Worm (Caenorhabditis elegans): Measurements from ENCODE around the gene srt-56.
"Not testable (repeated sequence)": the region's sequence is repeated elsewhere in the genome, so short reads cannot be mapped to it uniquely, and the experiment has no call there.

The srt-56 gene

ce11 chrV:3106785-3107184 is 14.9 kb downstream of the srt-56 start:
- TF ChIP-seq dao-5 (tag; optimal IDR thresholded peaks at IDR 0.05): no peak
- TF ChIP-seq him-1 (tag; optimal IDR thresholded peaks at IDR 0.05): no peak
- TF ChIP-seq W03F9.2 (tag; optimal IDR thresholded peaks at IDR 0.05): no peak

ce11 chrV:3105810-3106209 is 15.8 kb downstream of the srt-56 start, which contains the start of gene str-69:
Gene str-69 (minus strand): TSS chrV:3105910.
- TF ChIP-seq dao-5 (tag; optimal IDR thresholded peaks at IDR 0.05) (no peak), him-1 (tag; optimal IDR thresholded peaks at IDR 0.05) (no peak), W03F9.2 (tag; optimal IDR thresholded peaks at IDR 0.05) (no peak)

ce11 chrV:3104134-3104533 is 17.5 kb downstream of the srt-56 start, which contains the start of gene str-66:
Gene str-66 (minus strand): TSS chrV:3104234.
- TF ChIP-seq him-1 (tag; optimal IDR thresholded peaks at IDR 0.05) (no peak), dao-5 (tag; optimal IDR thresholded peaks at IDR 0.05) (no peak), W03F9.2 (tag; optimal IDR thresholded peaks at IDR 0.05) (no peak)

ce11 chrV:3102049-3102448 is 19.6 kb downstream of the srt-56 start, which contains the start of gene Y73C8C.4:
Gene Y73C8C.4 (minus strand): TSS chrV:3102149.
- not testable (repeated sequence) for TF ChIP-seq him-1, W03F9.2, dao-5 (tag; optimal IDR thresholded peaks at IDR 0.05)

- TF ChIP-seq dao-5 (tag; optimal IDR thresholded peaks at IDR 0.05): no peak
- no peak for TF ChIP-seq him-1 (tag; optimal IDR thresholded peaks at IDR 0.05)
- TF ChIP-seq W03F9.2 (tag; optimal IDR thresholded peaks at IDR 0.05): no peak
Observed at ce11 chrV:3100527-3100926, 21.1 kb downstream of the srt-56 start.

- TF ChIP-seq dao-5 (tag; optimal IDR thresholded peaks at IDR 0.05) (no peak), him-1 (tag; optimal IDR thresholded peaks at IDR 0.05) (no peak), W03F9.2 (tag; optimal IDR thresholded peaks at IDR 0.05) (no peak)
Observed at ce11 chrV:3094351-3094750, 27.3 kb downstream of the srt-56 start, which contains the start of gene cyp-33C9. Gene cyp-33C9 (minus strand): TSS chrV:3094561.

- TF ChIP-seq W03F9.2 (tag; optimal IDR thresholded peaks at IDR 0.05): no peak
- TF ChIP-seq dao-5 (tag; optimal IDR thresholded peaks at IDR 0.05): no peak
- no peak for TF ChIP-seq him-1 (tag; optimal IDR thresholded peaks at IDR 0.05)
Observed at ce11 chrV:3088768-3089167, 32.9 kb downstream of the srt-56 start, which contains the start of gene acs-21. Gene acs-21 (plus strand): TSS chrV:3089068.

- TF ChIP-seq W03F9.2 (tag; optimal IDR thresholded peaks at IDR 0.05) (no peak), dao-5 (tag; optimal IDR thresholded peaks at IDR 0.05) (no peak), him-1 (tag; optimal IDR thresholded peaks at IDR 0.05) (no peak)
Observed at ce11 chrV:3086260-3086659, 35.4 kb downstream of the srt-56 start, which contains the start of gene srt-8. Gene srt-8 (plus strand): TSS chrV:3086560.

ce11 chrV:3081471-3081870 is 40.2 kb downstream of the srt-56 start, which contains the start of gene srt-7:
Gene srt-7 (plus strand): TSS chrV:3081771.
- TF ChIP-seq dao-5 (tag; optimal IDR thresholded peaks at IDR 0.05): no peak
- no peak for TF ChIP-seq him-1 (tag; optimal IDR thresholded peaks at IDR 0.05)
- TF ChIP-seq W03F9.2 (tag; optimal IDR thresholded peaks at IDR 0.05): no peak

- TF ChIP-seq him-1 (tag; optimal IDR thresholded peaks at IDR 0.05) (no peak), W03F9.2 (tag; optimal IDR thresholded peaks at IDR 0.05) (no peak), dao-5 (tag; optimal IDR thresholded peaks at IDR 0.05) (no peak)
Observed at ce11 chrV:3080792-3081191, 40.9 kb downstream of the srt-56 start, which contains the start of gene srt-5. Gene srt-5 (minus strand): TSS chrV:3080892.

ce11 chrV:3071548-3071947 is 50.1 kb downstream of the srt-56 start, which contains the start of gene C50H11.13:
Gene C50H11.13 (minus strand): TSS chrV:3071648.
- no peak for TF ChIP-seq dao-5 (tag; optimal IDR thresholded peaks at IDR 0.05)
- TF ChIP-seq him-1 (tag; optimal IDR thresholded peaks at IDR 0.05): no peak
- TF ChIP-seq W03F9.2 (tag; optimal IDR thresholded peaks at IDR 0.05): no peak
